Fruit fly (Drosophila melanogaster) whole organism, prepupa: ENCODE measurements around the gene Nmdar1.

Experiments used
- CG10631 ChIP-seq: fragments of 200-800 bp; sonication (Bioruptor generic); optimal IDR thresholded peaks from 2 replicates; lab custom pipeline; 2016; ENCODE audit warnings: missing biosample characterization, missing genetic modification characterization
- CG11294 ChIP-seq: fragments of 200-800 bp; sonication (Bioruptor generic); IDR thresholded peaks from 2 replicates; pipeline ENCODE4 v1.3.6; 2022; ENCODE audit warnings: missing biosample characterization, missing genetic modification characterization
- CG11902 ChIP-seq: fragments of 200-800 bp; sonication (Bioruptor generic); optimal IDR thresholded peaks from 3 replicates; lab custom pipeline; 2016; ENCODE audit warnings: missing biosample characterization, missing genetic modification characterization
- CG3032 ChIP-seq: fragments of 200-800 bp; optimal IDR thresholded peaks from 2 replicates; lab custom pipeline; 2019; ENCODE audit warnings: missing biosample characterization, mild to moderate bottlenecking, missing genetic modification characterization, moderate library complexity
- CG31627 ChIP-seq: fragments of 200-800 bp; sonication (Bioruptor generic); optimal IDR thresholded peaks from 3 replicates; lab custom pipeline; 2016; ENCODE audit warnings: missing biosample characterization, missing genetic modification characterization
- CG32006 ChIP-seq: fragments of 200-800 bp; sonication (Bioruptor generic); optimal IDR thresholded peaks from 3 replicates; lab custom pipeline; 2017; ENCODE audit warnings: missing biosample characterization, mild to moderate bottlenecking, missing genetic modification characterization
- CG34406 ChIP-seq: fragments of 200-800 bp; sonication (Bioruptor generic); optimal IDR thresholded peaks from 3 replicates; lab custom pipeline; 2016; ENCODE audit warnings: missing biosample characterization, missing genetic modification characterization
- CG3919 ChIP-seq: fragments of 200-800 bp; sonication (Bioruptor generic); optimal IDR thresholded peaks from 3 replicates; lab custom pipeline; 2016; ENCODE audit warnings: missing biosample characterization, missing genetic modification characterization
- CG4318 ChIP-seq: fragments of 200-800 bp; sonication (Bioruptor generic); optimal IDR thresholded peaks from 3 replicates; lab custom pipeline; 2017; ENCODE audit warnings: missing biosample characterization, mild to moderate bottlenecking, missing genetic modification characterization
- CG6163 ChIP-seq: fragments of 200-800 bp; sonication (Bioruptor generic); IDR thresholded peaks from 3 replicates; pipeline ENCODE4 v1.3.6; 2022; ENCODE audit warnings: missing biosample characterization, missing genetic modification characterization
- CG6276 ChIP-seq: fragments of 200-800 bp; sonication (Bioruptor generic); optimal IDR thresholded peaks from 2 replicates; lab custom pipeline; 2017; ENCODE audit warnings: missing biosample characterization, mild to moderate bottlenecking, missing genetic modification characterization
- CG6792 ChIP-seq: fragments of 200-800 bp; sonication (Bioruptor generic); optimal IDR thresholded peaks from 3 replicates; lab custom pipeline; 2016; ENCODE audit warnings: missing biosample characterization, missing genetic modification characterization
- CG6808 ChIP-seq: fragments of 200-800 bp; sonication (Bioruptor generic); optimal IDR thresholded peaks from 3 replicates; lab custom pipeline; 2017; ENCODE audit warnings: missing biosample characterization, missing genetic modification characterization, mild to moderate bottlenecking, moderate library complexity, missing genetic modification reagents
- CG6854 ChIP-seq: fragments of 200-800 bp; sonication (Bioruptor generic); optimal IDR thresholded peaks from 2 replicates; lab custom pipeline; 2017; ENCODE audit warnings: missing biosample characterization, mild to moderate bottlenecking, missing genetic modification characterization
- CG7368 ChIP-seq: fragments of 200-800 bp; sonication (Bioruptor generic); optimal IDR thresholded peaks from 3 replicates; lab custom pipeline; 2016; ENCODE audit warnings: missing biosample characterization, missing genetic modification characterization
- CG8119 ChIP-seq: fragments of 200-800 bp; sonication (Bioruptor generic); IDR thresholded peaks from 3 replicates; pipeline ENCODE4 v1.3.6; 2022; ENCODE audit warnings: missing biosample characterization, missing genetic modification characterization
- CG8319 ChIP-seq: fragments of 200-800 bp; sonication (Bioruptor generic); optimal IDR thresholded peaks from 3 replicates; lab custom pipeline; 2016; ENCODE audit warnings: missing biosample characterization, missing genetic modification characterization
- Eip75B ChIP-seq: fragments of 200-800 bp; sonication (Bioruptor generic); optimal IDR thresholded peaks from 3 replicates; lab custom pipeline; 2016; ENCODE audit warnings: missing biosample characterization, missing genetic modification characterization
- Eip93F ChIP-seq: fragments of 200-800 bp; sonication (Bioruptor generic); optimal IDR thresholded peaks from 2 replicates; lab custom pipeline; 2016; ENCODE audit warnings: missing biosample characterization, mild to moderate bottlenecking, missing genetic modification characterization
- Ets21C ChIP-seq: fragments of 200-800 bp; sonication (Bioruptor generic); optimal IDR thresholded peaks from 3 replicates; lab custom pipeline; 2016; ENCODE audit warnings: missing biosample characterization, missing genetic modification characterization
- Gug ChIP-seq: fragments of 200-800 bp; sonication (Bioruptor generic); IDR thresholded peaks from 2 replicates; pipeline ENCODE4 v1.3.6; 2022; ENCODE audit warnings: missing biosample characterization, missing genetic modification characterization
- Hr38 ChIP-seq: sonication (Bioruptor generic); optimal IDR thresholded peaks from 2 replicates; lab custom pipeline; 2016; ENCODE audit warnings: missing biosample characterization, missing genetic modification characterization
- Hr39 ChIP-seq: fragments of 200-800 bp; sonication (Bioruptor generic); optimal IDR thresholded peaks from 2 replicates; lab custom pipeline; 2016; ENCODE audit warnings: missing biosample characterization, missing genetic modification characterization
- OdsH ChIP-seq: fragments of 200-800 bp; sonication (Bioruptor generic); optimal IDR thresholded peaks from 3 replicates; lab custom pipeline; 2016; ENCODE audit warnings: missing biosample characterization, missing genetic modification characterization
- Smox ChIP-seq: fragments of 200-800 bp; sonication (Bioruptor generic); optimal IDR thresholded peaks from 3 replicates; lab custom pipeline; 2016; ENCODE audit warnings: missing biosample characterization, missing genetic modification characterization
- Sox14 ChIP-seq: fragments of 200-800 bp; sonication (Bioruptor generic); optimal IDR thresholded peaks from 3 replicates; lab custom pipeline; 2016; ENCODE audit warnings: missing biosample characterization, missing genetic modification characterization
- acj6 ChIP-seq: fragments of 200-800 bp; sonication (Bioruptor generic); optimal IDR thresholded peaks from 3 replicates; lab custom pipeline; 2016; ENCODE audit warnings: missing biosample characterization, missing genetic modification characterization
- cyc ChIP-seq: fragments of 200-800 bp; sonication (Bioruptor generic); optimal IDR thresholded peaks from 3 replicates; lab custom pipeline; 2016; ENCODE audit warnings: missing biosample characterization, missing genetic modification characterization
- dac ChIP-seq: fragments of 200-800 bp; sonication (Bioruptor generic); optimal IDR thresholded peaks from 2 replicates; lab custom pipeline; 2017; ENCODE audit warnings: missing biosample characterization, mild to moderate bottlenecking, missing genetic modification characterization
- dsx ChIP-seq: fragments of 200-800 bp; optimal IDR thresholded peaks from 3 replicates; lab custom pipeline; 2019; ENCODE audit warnings: missing biosample characterization, mild to moderate bottlenecking, missing genetic modification characterization, moderate library complexity; ENCODE audit not compliant: poor library complexity, severe bottlenecking
- eg ChIP-seq: fragments of 200-800 bp; sonication (Bioruptor generic); IDR thresholded peaks from 3 replicates; pipeline ENCODE4 v1.3.6; 2022; ENCODE audit warnings: missing biosample characterization, missing genetic modification characterization
- esn ChIP-seq: fragments of 200-800 bp; sonication (Bioruptor generic); optimal IDR thresholded peaks from 2 replicates; lab custom pipeline; 2016; ENCODE audit warnings: missing biosample characterization, mild to moderate bottlenecking, missing genetic modification characterization, moderate library complexity
- fd59A ChIP-seq: fragments of 200-800 bp; sonication (Bioruptor generic); optimal IDR thresholded peaks from 2 replicates; lab custom pipeline; 2017; ENCODE audit warnings: missing biosample characterization, mild to moderate bottlenecking, missing genetic modification characterization, missing genetic modification reagents
- fkh ChIP-seq: fragments of 200-800 bp; sonication (Bioruptor generic); optimal IDR thresholded peaks from 3 replicates; lab custom pipeline; 2017; ENCODE audit warnings: missing biosample characterization, mild to moderate bottlenecking, missing genetic modification characterization, moderate library complexity
- lz ChIP-seq: fragments of 200-800 bp; sonication (Bioruptor generic); optimal IDR thresholded peaks from 3 replicates; lab custom pipeline; 2016; ENCODE audit warnings: missing biosample characterization, missing genetic modification characterization
- net ChIP-seq: fragments of 200-800 bp; sonication (Bioruptor generic); optimal IDR thresholded peaks from 3 replicates; lab custom pipeline; 2016; ENCODE audit warnings: missing biosample characterization, missing genetic modification characterization
- salr ChIP-seq, 2 experiments: fragments of 200-800 bp; sonication (Bioruptor generic); optimal IDR thresholded peaks; 3 replicates each; lab custom pipeline; 2016 to 2018; ENCODE audit warnings: missing biosample characterization in 2 of 2, missing genetic modification characterization in 2 of 2, mild to moderate bottlenecking in 1 of 2
- ss ChIP-seq, 2 experiments: fragments of 200-800 bp; sonication (Bioruptor generic); optimal IDR thresholded peaks; 2 replicates in 1 of 2; 3 replicates in 1 of 2; lab custom pipeline; 2017 to 2018; ENCODE audit warnings: mild to moderate bottlenecking in 2 of 2, missing biosample characterization in 2 of 2, missing genetic modification characterization in 2 of 2, moderate library complexity in 1 of 2
- svp ChIP-seq: fragments of 200-800 bp; sonication (Bioruptor generic); peaks from one replicate; lab custom pipeline; 2016; ENCODE audit warnings: missing biosample characterization, missing genetic modification characterization

Gene Nmdar1

DNA sequence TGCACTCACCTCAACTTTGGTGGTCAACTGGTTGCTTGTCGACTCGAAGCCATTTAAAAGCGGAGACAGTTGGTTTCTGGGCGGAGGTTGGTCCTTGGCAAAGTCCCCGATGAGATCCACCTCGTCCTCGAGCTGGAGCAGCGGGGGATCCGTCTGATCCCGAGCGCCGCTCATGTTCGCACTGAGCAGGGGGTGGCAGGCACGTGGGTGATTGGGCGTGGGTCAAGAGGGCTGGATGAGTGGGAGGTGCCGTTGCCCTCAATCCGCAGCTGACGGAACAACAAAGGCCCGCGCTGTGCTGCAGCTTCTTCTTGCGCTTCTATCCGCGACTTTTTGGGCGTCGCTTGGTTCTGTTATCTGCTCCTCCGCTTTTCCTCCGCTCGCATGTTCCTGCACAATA is 39.8 kb upstream of the Nmdar1 start:
- peak; percentile 97 for TF ChIP-seq svp (GFP tag; lab: Kevin White, UChicago)
- no peak for TF ChIP-seq eg

DNA sequence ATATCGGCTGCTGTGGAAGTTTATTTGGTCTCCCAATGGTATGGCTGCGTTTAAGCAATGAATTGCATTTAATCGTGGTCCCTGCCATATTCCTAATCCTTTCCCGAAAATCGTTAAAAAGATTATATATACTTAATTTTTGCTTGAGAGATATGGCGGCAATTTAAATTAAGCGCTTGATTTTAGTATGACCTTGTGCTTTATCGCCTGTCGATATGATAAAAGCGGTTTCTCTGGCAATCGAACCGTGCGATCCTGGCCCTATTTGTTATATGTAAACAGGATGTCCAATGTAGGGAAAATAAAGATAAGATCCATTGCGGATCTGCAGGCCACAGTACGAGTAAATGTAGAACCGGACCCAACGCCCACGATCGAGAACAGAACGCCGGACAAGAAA is 31.7 kb upstream of the Nmdar1 start, which contains the start of gene Snm1:
Snm1 (plus strand) TSS at position 233 of the 400 bp plus-strand sequence.
- TF ChIP-seq CG8319 (GFP tag; lab: Kevin White, UChicago) (no peak), CG34406 (no peak)

DNA sequence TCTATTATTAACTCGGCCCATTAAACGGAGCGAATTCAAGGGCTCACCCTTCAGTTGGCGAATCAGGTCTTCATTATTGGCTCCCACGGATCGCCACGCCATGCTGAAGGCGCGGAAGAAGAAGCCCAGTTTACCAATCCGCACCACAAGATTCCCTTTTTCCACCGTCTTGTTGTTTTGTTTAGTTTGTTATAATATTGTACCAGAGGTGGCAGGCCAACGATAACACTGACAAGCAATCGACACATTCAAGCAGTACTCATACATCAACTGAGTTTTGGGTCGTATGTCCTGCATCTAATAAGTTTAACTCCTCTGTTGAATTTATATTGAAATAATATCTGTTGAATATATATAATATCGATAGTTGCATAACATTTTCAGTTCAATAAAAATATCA is 31.0 kb upstream of the Nmdar1 start, which contains the start of gene Pcmt:
Pcmt (minus strand) TSS at position 235 of the 400 bp plus-strand sequence.
- TF ChIP-seq net (no peak), acj6 (no peak), CG6276 (GFP tag; lab: Kevin White, UChicago) (no peak), Eip93F (no peak), CG10631 (GFP tag; lab: Kevin White, UChicago) (no peak), esn (GFP tag; lab: Kevin White, UChicago) (peak; percentile 2), fkh (GFP tag; lab: Kevin White, UChicago) (no peak)

DNA sequence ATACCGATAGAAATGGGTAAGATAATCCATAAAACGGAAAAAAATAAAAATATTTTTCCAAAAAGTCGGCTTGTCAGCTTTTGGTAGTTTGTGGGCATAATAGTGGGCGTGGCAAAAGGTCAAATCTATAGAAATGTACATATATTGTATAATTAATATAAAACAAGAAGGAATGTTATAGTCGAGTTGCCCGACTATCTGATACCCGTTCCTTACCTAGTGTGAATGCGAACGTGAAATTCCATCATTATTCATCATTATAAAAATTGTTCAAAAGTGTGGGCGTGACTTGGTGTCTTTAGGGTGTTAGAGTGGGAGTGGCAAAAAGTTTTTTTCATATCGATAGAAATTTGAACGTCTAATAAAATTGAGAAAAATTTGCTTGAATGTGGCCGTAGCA is 28.5 kb upstream of the Nmdar1 start:
- TF ChIP-seq CG8319 (GFP tag; lab: Kevin White, UChicago) (no peak), CG6854 (GFP tag; lab: Kevin White, UChicago) (no peak), CG6808 (GFP tag; lab: Kevin White, UChicago) (no peak), fkh (GFP tag; lab: Kevin White, UChicago) (no peak), CG6163 (GFP tag; lab: Robert Waterston, UW) (no peak)

DNA sequence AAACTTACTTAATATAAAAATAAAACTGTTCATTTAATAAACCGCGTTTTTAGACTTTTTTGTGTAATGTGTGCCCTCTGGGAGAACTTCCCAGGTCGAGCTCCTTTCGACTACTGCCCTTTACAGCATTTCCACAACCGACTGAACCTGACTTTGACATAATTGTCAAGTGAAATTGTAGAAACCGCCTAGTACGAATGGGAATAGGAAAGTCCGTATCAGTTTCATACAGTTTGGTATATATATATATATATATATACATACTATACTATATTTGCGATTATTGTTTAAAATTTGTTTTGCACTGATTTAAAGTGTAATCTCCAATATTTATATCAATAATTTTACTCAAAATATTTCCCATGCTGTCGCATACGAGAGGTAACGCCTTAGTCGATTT is 27.9 kb upstream of the Nmdar1 start, which contains the start of gene mia:
mia (minus strand) TSS at position 101 of the 400 bp plus-strand sequence.
- TF ChIP-seq Sox14 (GFP tag; lab: Kevin White, UChicago) (no peak), salr (GFP tag; optimal IDR thresholded peaks at IDR 0.05; lab: Kevin White, UChicago) (no peak), acj6 (no peak), fd59A (GFP tag; lab: Kevin White, UChicago) (no peak), Eip75B (no peak), CG6792 (GFP tag; lab: Kevin White, UChicago) (no peak), CG10631 (GFP tag; lab: Kevin White, UChicago) (no peak), Hr39 (no peak), Eip93F (no peak), CG3032 (no peak), Ets21C (GFP tag; lab: Kevin White, UChicago) (no peak), Hr38 (no peak), CG34406 (no peak), CG7368 (GFP tag; lab: Kevin White, UChicago) (no peak)

DNA sequence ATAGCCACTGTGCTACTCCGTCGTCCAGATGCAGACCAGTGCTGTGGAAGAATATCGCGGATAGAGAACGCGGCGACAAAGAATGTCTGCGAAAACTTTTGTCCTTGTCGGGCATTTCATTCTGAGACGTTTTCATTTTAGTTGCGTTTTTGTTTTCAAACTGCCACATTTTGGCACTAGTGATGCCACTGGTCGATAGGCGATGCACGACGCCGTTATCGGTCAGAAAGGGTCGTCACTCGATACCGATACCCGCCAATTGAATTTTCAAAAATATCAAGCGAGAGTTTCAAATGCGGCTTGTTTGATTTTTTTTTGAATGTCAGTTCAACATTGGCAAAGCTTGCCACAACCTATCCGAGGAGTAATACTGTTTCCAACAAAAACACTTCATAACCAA is 27.3 kb upstream of the Nmdar1 start:
- TF ChIP-seq Hr38 (no peak), CG34406 (no peak), Hr39 (no peak), Smox (GFP tag; lab: Kevin White, UChicago) (no peak), CG6163 (GFP tag; lab: Robert Waterston, UW) (no peak), CG3919 (GFP tag; lab: Kevin White, UChicago) (no peak)

DNA sequence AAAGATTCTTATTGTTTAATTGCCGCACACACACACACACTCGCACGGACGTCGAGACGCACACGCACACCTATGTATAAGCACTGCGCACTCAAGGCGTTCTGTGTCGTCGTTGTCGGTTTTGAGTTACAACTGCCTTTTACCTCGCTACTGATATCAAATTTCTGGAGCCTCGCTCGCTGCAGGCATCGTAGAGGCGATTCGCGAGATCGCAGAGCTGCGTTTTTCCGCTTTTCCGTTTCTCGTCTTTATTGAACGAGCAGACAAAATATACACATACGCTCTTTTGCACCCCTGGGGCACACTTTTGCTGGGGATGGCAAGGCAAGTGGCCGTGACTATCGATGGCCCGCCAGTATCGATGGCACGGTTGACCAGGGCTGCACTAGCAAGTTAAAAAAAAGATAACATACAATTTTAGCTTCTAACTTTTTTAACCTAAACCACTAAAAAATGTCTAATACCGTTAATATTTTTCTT is 24.4 kb upstream of the Nmdar1 start, which contains the start of gene CG2519:
CG2519 (minus strand) TSS at position 312 of the 480 bp plus-strand sequence.
- TF ChIP-seq CG31627 (GFP tag; lab: Kevin White, UChicago): peak; percentile 43
- no peak for TF ChIP-seq CG8119
- peak; percentile 32 for TF ChIP-seq Ets21C (GFP tag; lab: Kevin White, UChicago)
- TF ChIP-seq dac: no peak
- TF ChIP-seq cyc: peak; percentile 58
- TF ChIP-seq CG11294: 0 out of 2 replicates have a peak, but pooled peaks have one; percentile 7
- no peak for TF ChIP-seq ss (GFP tag; optimal IDR thresholded peaks at IDR 0.05; lab: Kevin White, UChicago)
- no peak for TF ChIP-seq net
- TF ChIP-seq lz (GFP tag; lab: Kevin White, UChicago): peak; percentile 43
- peak; percentile 47 for TF ChIP-seq Sox14 (GFP tag; lab: Kevin White, UChicago)
- no peak for TF ChIP-seq CG6808 (GFP tag; lab: Kevin White, UChicago)
- peak; percentile 18 for TF ChIP-seq CG6792 (GFP tag; lab: Kevin White, UChicago)
- no peak; the same call in 1 of the 2 replicates for TF ChIP-seq Gug (GFP tag; lab: Robert Waterston, UW)
- TF ChIP-seq CG11902 (GFP tag; lab: Kevin White, UChicago): no peak
- TF ChIP-seq CG4318 (GFP tag; lab: Kevin White, UChicago): no peak
- TF ChIP-seq CG32006 (GFP tag; lab: Kevin White, UChicago): no peak
- no peak for TF ChIP-seq OdsH
- no peak for TF ChIP-seq Hr39
- TF ChIP-seq dsx: no peak
- TF ChIP-seq CG3032: peak; percentile 48
- TF ChIP-seq fd59A (GFP tag; lab: Kevin White, UChicago): no peak
